Worm (Caenorhabditis elegans): Measurements from ENCODE around the gene R08C7.12.

DNA sequence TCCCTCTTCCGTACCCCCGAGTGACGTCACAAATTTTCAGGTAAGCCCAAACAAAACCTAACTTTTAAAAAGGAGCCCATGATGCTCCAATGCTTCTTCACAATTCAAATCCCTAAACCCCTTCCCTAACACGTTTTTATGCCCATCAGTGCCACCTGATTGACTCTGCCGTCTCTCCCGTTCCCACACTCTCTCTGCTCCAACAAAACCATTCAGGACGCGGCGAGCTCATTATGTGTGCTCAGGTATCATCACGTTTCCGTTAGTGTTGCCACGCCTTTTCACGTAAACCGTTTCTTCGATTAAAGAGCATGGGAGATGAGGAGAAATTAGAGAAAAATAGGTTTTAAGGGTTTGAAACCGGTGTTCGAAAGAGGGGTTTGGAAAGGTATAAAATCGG, 13.6 kb downstream of the R08C7.12 start, which contains the start of gene M01H9.2:
- TF ChIP-seq ama-1 (optimal IDR thresholded peaks at IDR 0.05): no peak
- no peak for TF ChIP-seq flt-1 (GFP tag; IDR thresholded peaks at IDR 0.05)
- no peak for TF ChIP-seq tra-4 (tag; optimal IDR thresholded peaks at IDR 0.05)
- TF ChIP-seq F13C5.2 (tag; optimal IDR thresholded peaks at IDR 0.05): no peak
- no peak for TF ChIP-seq hnd-1 (tag; optimal IDR thresholded peaks at IDR 0.05)
- no peak for TF ChIP-seq hmbx-1 (tag; optimal IDR thresholded peaks at IDR 0.05)
- TF ChIP-seq hmg-4 (GFP tag; optimal IDR thresholded peaks at IDR 0.05): no peak
- no peak for TF ChIP-seq sea-1 (GFP tag; conservative IDR thresholded peaks at IDR 0.05)
- TF ChIP-seq pes-1 (GFP tag; IDR thresholded peaks at IDR 0.05): no peak
- TF ChIP-seq ceh-13 (GFP tag; optimal IDR thresholded peaks at IDR 0.05): no peak
- no peak for TF ChIP-seq aly-1 (tag; optimal IDR thresholded peaks at IDR 0.05)
- no peak for TF ChIP-seq tbx-37 (GFP tag; conservative IDR thresholded peaks at IDR 0.05)
- TF ChIP-seq tbx-11 (GFP tag; IDR thresholded peaks at IDR 0.05): no peak
- no peak for TF ChIP-seq ets-7 (tag; optimal IDR thresholded peaks at IDR 0.05)

All from whole organism, early embryonic.